Fruit fly (Drosophila melanogaster) whole organism, prepupa: ENCODE data around the gene CG14615.

Source experiments
- CG10631 ChIP-seq: fragments of 200-800 bp; sonication (Bioruptor generic); optimal IDR thresholded peaks from 2 replicates; lab custom pipeline; 2016; ENCODE audit warnings: missing biosample characterization, missing genetic modification characterization
- CG11902 ChIP-seq: fragments of 200-800 bp; sonication (Bioruptor generic); optimal IDR thresholded peaks from 3 replicates; lab custom pipeline; 2016; ENCODE audit warnings: missing biosample characterization, missing genetic modification characterization
- CG6792 ChIP-seq: fragments of 200-800 bp; sonication (Bioruptor generic); optimal IDR thresholded peaks from 3 replicates; lab custom pipeline; 2016; ENCODE audit warnings: missing biosample characterization, missing genetic modification characterization
- CG8119 ChIP-seq: fragments of 200-800 bp; sonication (Bioruptor generic); IDR thresholded peaks from 3 replicates; pipeline ENCODE4 v1.3.6; 2022; ENCODE audit warnings: missing biosample characterization, missing genetic modification characterization
- ss ChIP-seq, 2 experiments: fragments of 200-800 bp; sonication (Bioruptor generic); optimal IDR thresholded peaks; 2 replicates in 1 of 2; 3 replicates in 1 of 2; lab custom pipeline; 2017 to 2018; ENCODE audit warnings: mild to moderate bottlenecking in 2 of 2, missing biosample characterization in 2 of 2, missing genetic modification characterization in 2 of 2, moderate library complexity in 1 of 2

- TF ChIP-seq ss (GFP tag; optimal IDR thresholded peaks at IDR 0.05; lab: Kevin White, UChicago), result no peak
- no peak for TF ChIP-seq CG6792 (GFP tag; lab: Kevin White, UChicago)
- no peak for TF ChIP-seq CG10631
- TF ChIP-seq CG11902, result no peak
- TF ChIP-seq CG8119 (GFP tag; lab: Robert Waterston, UW), result no peak
Measured at dm6 chrX:22490584-22490983, 41.3 kb upstream of the CG14615 start.
